Worm (Caenorhabditis elegans): ENCODE measurements around the gene ttc-39B.

- TF ChIP-seq sox-4 (tag; optimal IDR thresholded peaks at IDR 0.05) (no peak), tbx-2 (tag; optimal IDR thresholded peaks at IDR 0.05) (no peak), T23F11.4 (GFP tag; optimal IDR thresholded peaks at IDR 0.05) (no peak), dmd-4 (tag; optimal IDR thresholded peaks at IDR 0.05; ENCODE audit: borderline replicate concordance) (no peak), K02D7.2 (tag; optimal IDR thresholded peaks at IDR 0.05) (no peak), pag-3 (tag; optimal IDR thresholded peaks at IDR 0.05; ENCODE audit: borderline replicate concordance) (no peak), ets-4 (tag; optimal IDR thresholded peaks at IDR 0.05) (no peak), dve-1 (tag; optimal IDR thresholded peaks at IDR 0.05) (no peak), ceh-31 (tag; optimal IDR thresholded peaks at IDR 0.05) (no peak), ceh-9 (tag; optimal IDR thresholded peaks at IDR 0.05) (no peak)
Observed at ce11 chrII:6311459-6311858, 22.3 kb downstream of the ttc-39B start.
